Worm (Caenorhabditis elegans): ENCODE data around the gene flp-10.

- no peak for TF ChIP-seq fos-1 (tag; optimal IDR thresholded peaks at IDR 0.05)
- TF ChIP-seq nhr-43 (tag; optimal IDR thresholded peaks at IDR 0.05; ENCODE audit: poor library complexity, severe bottlenecking), result no peak
- peak; percentile 4 for TF ChIP-seq skn-1 (tag; optimal IDR thresholded peaks at IDR 0.05)
- no peak for TF ChIP-seq ama-1 (optimal IDR thresholded peaks at IDR 0.05)
- TF ChIP-seq nfya-1 (tag; optimal IDR thresholded peaks at IDR 0.05; ENCODE audit: insufficient read depth), result peak; percentile 68
Observed at ce11 chrIV:7903359-7903758, 34.7 kb downstream of the flp-10 start, which contains the start of gene C49H3.6.

Measured in whole organism, L3 larva.